Worm (Caenorhabditis elegans) whole organism, L4/young adult: Measurements from ENCODE around the gene F15H10.9.

ENCODE experiments used
- W03F9.2 ChIP-seq: fragments of 150-350 bp; optimal IDR thresholded peaks from 2 replicates; lab custom pipeline; 2014; ENCODE audit warnings: missing biosample characterization, missing genetic modification characterization
- dao-5 ChIP-seq: sonication (generic microtip); optimal IDR thresholded peaks from 2 replicates; lab custom pipeline; 2016; ENCODE audit warnings: missing genotype, missing genetic modification characterization, moderate library complexity, missing compliant biosample characterization
- him-1 ChIP-seq: sonication (generic microtip); optimal IDR thresholded peaks from 2 replicates; lab custom pipeline; 2016; ENCODE audit warnings: missing genotype, missing genetic modification reagents, missing genetic modification characterization, missing compliant biosample characterization

DNA sequence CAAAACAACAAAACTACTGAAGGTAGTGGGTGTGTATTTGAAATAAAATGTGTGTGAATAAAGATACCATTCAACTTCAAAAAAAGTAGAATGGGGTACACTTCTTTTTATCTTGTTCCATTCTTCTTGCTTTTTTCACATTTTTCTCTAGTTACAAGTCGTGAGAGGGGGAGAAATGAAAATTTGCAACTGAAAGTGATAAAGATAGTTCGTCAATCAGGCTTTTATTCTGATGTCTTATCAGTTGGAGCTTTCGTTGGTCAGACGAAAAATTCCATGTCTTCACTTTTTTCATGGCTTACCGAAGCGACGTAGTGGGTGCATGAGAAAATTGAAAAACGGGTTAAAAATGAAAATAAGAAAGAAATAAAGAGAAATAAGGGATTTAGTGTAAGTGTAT, 19.2 kb upstream of the F15H10.9 start, which contains the start of gene Y32F6A.4:
- TF ChIP-seq him-1 (tag; lab: Kevin White, UChicago) (no peak), W03F9.2 (tag; lab: Kevin White, UChicago) (no peak), dao-5 (tag; lab: Kevin White, UChicago) (no peak)
